Worm (Caenorhabditis elegans) whole organism, L1 larva: ENCODE data around the gene sma-1.

Experiments
- C04F5.9 ChIP-seq: sonication (generic microtip); optimal IDR thresholded peaks from 2 replicates; lab custom pipeline; 2016; ENCODE audit warnings: missing genetic modification characterization, missing compliant biosample characterization
- C34B4.2 ChIP-seq: sonication (generic microtip); optimal IDR thresholded peaks from 2 replicates; lab custom pipeline; 2017; ENCODE audit warnings: mild to moderate bottlenecking, missing genetic modification characterization, missing compliant biosample characterization
- F16B12.6 ChIP-seq: fragments of 150-350 bp; optimal IDR thresholded peaks from 2 replicates; lab custom pipeline; 2014; ENCODE audit warnings: missing biosample characterization, missing genetic modification characterization
- Y116A8C.19 ChIP-seq: sonication (generic microtip); optimal IDR thresholded peaks from 2 replicates; lab custom pipeline; 2016; ENCODE audit warnings: missing compliant biosample characterization, missing genetic modification characterization, borderline replicate concordance
- alr-1 ChIP-seq: fragments of 200-800 bp; sonication (Bioruptor generic); optimal IDR thresholded peaks from 2 replicates; lab custom pipeline; 2018; ENCODE audit warnings: borderline replicate concordance, mild to moderate bottlenecking, missing genetic modification characterization, missing compliant biosample characterization
- aly-2 ChIP-seq: fragments of 150-350 bp; optimal IDR thresholded peaks from 2 replicates; lab custom pipeline; 2014; ENCODE audit warnings: missing biosample characterization, missing genetic modification characterization
- blmp-1 ChIP-seq: fragments of 150-350 bp; optimal IDR thresholded peaks from 2 replicates; lab custom pipeline; 2014; ENCODE audit warnings: missing biosample characterization, missing genetic modification characterization
- ceh-8 ChIP-seq: fragments of 200-800 bp; sonication (Bioruptor generic); optimal IDR thresholded peaks from 2 replicates; lab custom pipeline; 2018; ENCODE audit warnings: mild to moderate bottlenecking, missing genetic modification characterization, moderate library complexity, missing compliant biosample characterization
- ces-1 ChIP-seq: fragments of 150-350 bp; optimal IDR thresholded peaks from 2 replicates; lab custom pipeline; 2014; ENCODE audit warnings: missing biosample characterization, missing genetic modification reagents, missing genetic modification characterization
- fkh-10 ChIP-seq: sonication (generic microtip); optimal IDR thresholded peaks from 2 replicates; lab custom pipeline; 2017; ENCODE audit warnings: missing biosample characterization, missing genetic modification reagents, missing genetic modification characterization
- fkh-4 ChIP-seq: sonication (generic microtip); optimal IDR thresholded peaks from 2 replicates; lab custom pipeline; 2016; ENCODE audit warnings: missing compliant biosample characterization, missing genetic modification characterization, borderline replicate concordance
- hlh-17 ChIP-seq: fragments of 200-800 bp; sonication (Bioruptor generic); optimal IDR thresholded peaks from 2 replicates; lab custom pipeline; 2018; ENCODE audit warnings: missing genetic modification characterization, mild to moderate bottlenecking, missing compliant biosample characterization, moderate library complexity, borderline replicate concordance
- irx-1 ChIP-seq: sonication (generic microtip); optimal IDR thresholded peaks from 2 replicates; lab custom pipeline; 2016; ENCODE audit warnings: missing genetic modification characterization, missing compliant biosample characterization
- isw-1 ChIP-seq: fragments of 200-800 bp; sonication (Bioruptor generic); IDR thresholded peaks from 2 replicates; pipeline ENCODE4 v1.3.6; 2022; ENCODE audit warnings: missing genetic modification characterization, missing compliant biosample characterization
- lin-13 ChIP-seq: fragments of 150-350 bp; optimal IDR thresholded peaks from 2 replicates; lab custom pipeline; 2014; ENCODE audit warnings: missing biosample characterization, missing genetic modification reagents, missing genetic modification characterization
- lin-14 ChIP-seq: fragments of 200-800 bp; sonication (Bioruptor generic); optimal IDR thresholded peaks from 2 replicates; lab custom pipeline; 2018; ENCODE audit warnings: mild to moderate bottlenecking, missing genetic modification characterization, moderate library complexity, missing compliant biosample characterization
- lin-15B ChIP-seq: fragments of 150-350 bp; sonication (generic microtip); optimal IDR thresholded peaks from 3 replicates; lab custom pipeline; 2014; ENCODE audit warnings: missing biosample characterization, missing genetic modification characterization
- lin-35 ChIP-seq, 2 experiments: fragments of 150-350 bp; optimal IDR thresholded peaks; 2 replicates each; lab custom pipeline; 2014; ENCODE audit warnings: missing biosample characterization in 2 of 2, missing genetic modification characterization in 2 of 2, missing genetic modification reagents in 2 of 2
- lin-39 ChIP-seq: fragments of 150-350 bp; optimal IDR thresholded peaks from 2 replicates; lab custom pipeline; 2014; ENCODE audit warnings: missing biosample characterization, missing genetic modification reagents, missing genetic modification characterization
- lir-3 ChIP-seq: sonication (generic microtip); optimal IDR thresholded peaks from 2 replicates; lab custom pipeline; 2016; ENCODE audit warnings: mild to moderate bottlenecking, missing genetic modification characterization, moderate library complexity, missing compliant biosample characterization; ENCODE audit not compliant: poor library complexity
- mef-2 ChIP-seq: fragments of 150-350 bp; optimal IDR thresholded peaks from 2 replicates; lab custom pipeline; 2014; ENCODE audit warnings: missing biosample characterization, missing genetic modification characterization
- nhr-20 ChIP-seq: sonication (generic microtip); optimal IDR thresholded peaks from 2 replicates; lab custom pipeline; 2016; ENCODE audit warnings: mild to moderate bottlenecking, missing genetic modification characterization, missing compliant biosample characterization
- nhr-237 ChIP-seq: fragments of 150-350 bp; optimal IDR thresholded peaks from 2 replicates; lab custom pipeline; 2014; ENCODE audit warnings: missing biosample characterization, missing genetic modification characterization
- nhr-76 ChIP-seq: sonication (generic microtip); optimal IDR thresholded peaks from 2 replicates; lab custom pipeline; 2017; ENCODE audit warnings: missing biosample characterization, missing genetic modification characterization
- nhr-84 ChIP-seq: sonication (generic microtip); optimal IDR thresholded peaks from 2 replicates; lab custom pipeline; 2017; ENCODE audit warnings: missing biosample characterization, missing genetic modification characterization
- nhr-85 ChIP-seq: sonication (generic microtip); peaks from one replicate; lab custom pipeline; 2016; ENCODE audit warnings: missing genetic modification characterization, inconsistent platforms, missing compliant biosample characterization
- pqm-1 ChIP-seq: sonication (generic microtip); optimal IDR thresholded peaks from 3 replicates; lab custom pipeline; 2017; ENCODE audit warnings: missing biosample characterization, missing genetic modification characterization
- skn-1 ChIP-seq: fragments of 150-350 bp; optimal IDR thresholded peaks from 2 replicates; lab custom pipeline; 2014; ENCODE audit warnings: missing biosample characterization, missing genetic modification characterization
- snpc-4 ChIP-seq: fragments of 150-350 bp; optimal IDR thresholded peaks from 2 replicates; lab custom pipeline; 2014; ENCODE audit warnings: missing biosample characterization, missing genetic modification characterization
- sup-37 ChIP-seq: fragments of 200-800 bp; sonication (Bioruptor generic); optimal IDR thresholded peaks from 2 replicates; lab custom pipeline; 2018; ENCODE audit warnings: mild to moderate bottlenecking, missing genetic modification characterization, missing compliant biosample characterization
- swsn-7 ChIP-seq: sonication (generic microtip); optimal IDR thresholded peaks from 2 replicates; lab custom pipeline; 2016; ENCODE audit warnings: missing genetic modification characterization, missing compliant biosample characterization
- tbx-2 ChIP-seq: sonication (generic microtip); optimal IDR thresholded peaks from 2 replicates; lab custom pipeline; 2016; ENCODE audit warnings: missing genetic modification characterization, missing compliant biosample characterization
- unc-130 ChIP-seq: fragments of 150-350 bp; optimal IDR thresholded peaks from 2 replicates; lab custom pipeline; 2017; ENCODE audit warnings: missing biosample characterization, missing genetic modification characterization, inconsistent platforms
- unc-30 ChIP-seq: sonication (generic microtip); optimal IDR thresholded peaks from 2 replicates; lab custom pipeline; 2017; ENCODE audit warnings: missing biosample characterization, missing genetic modification characterization
- unc-86 ChIP-seq: sonication (generic microtip); optimal IDR thresholded peaks from 2 replicates; lab custom pipeline; 2016; ENCODE audit warnings: missing genetic modification characterization, missing compliant biosample characterization
- unc-98 ChIP-seq: fragments of 200-800 bp; sonication (Bioruptor generic); IDR thresholded peaks from 2 replicates; pipeline ENCODE4 v1.3.6; 2022; ENCODE audit warnings: missing genetic modification characterization, missing compliant biosample characterization

Gene sma-1

DNA sequence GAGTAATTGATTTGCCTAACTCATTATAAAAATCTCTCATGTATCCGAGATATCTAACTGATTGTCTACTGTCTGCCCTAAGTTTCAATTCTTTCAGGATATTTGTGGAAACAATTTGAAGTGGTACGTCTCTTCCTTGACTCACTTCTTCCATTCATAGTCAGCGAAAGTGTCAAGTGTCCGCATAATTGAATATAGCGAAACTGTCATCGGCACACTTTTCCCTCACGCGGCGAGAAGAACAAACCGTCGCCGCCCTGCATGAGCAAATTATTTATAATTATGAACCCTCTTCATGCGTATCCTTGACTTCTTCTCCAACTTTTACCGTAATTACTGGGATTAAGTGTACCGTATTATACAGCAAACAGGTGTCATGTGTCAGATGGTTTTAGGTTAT, 49.3 kb downstream of the sma-1 start:
- TF ChIP-seq nhr-85 (tag; lab: Kevin White, UChicago) (peak; percentile 59), fkh-4 (tag; lab: Kevin White, UChicago) (no peak), blmp-1 (tag; lab: Kevin White, UChicago) (peak; percentile 54)
- TF ChIP-seq, all 84 proteins: peak for 2

DNA sequence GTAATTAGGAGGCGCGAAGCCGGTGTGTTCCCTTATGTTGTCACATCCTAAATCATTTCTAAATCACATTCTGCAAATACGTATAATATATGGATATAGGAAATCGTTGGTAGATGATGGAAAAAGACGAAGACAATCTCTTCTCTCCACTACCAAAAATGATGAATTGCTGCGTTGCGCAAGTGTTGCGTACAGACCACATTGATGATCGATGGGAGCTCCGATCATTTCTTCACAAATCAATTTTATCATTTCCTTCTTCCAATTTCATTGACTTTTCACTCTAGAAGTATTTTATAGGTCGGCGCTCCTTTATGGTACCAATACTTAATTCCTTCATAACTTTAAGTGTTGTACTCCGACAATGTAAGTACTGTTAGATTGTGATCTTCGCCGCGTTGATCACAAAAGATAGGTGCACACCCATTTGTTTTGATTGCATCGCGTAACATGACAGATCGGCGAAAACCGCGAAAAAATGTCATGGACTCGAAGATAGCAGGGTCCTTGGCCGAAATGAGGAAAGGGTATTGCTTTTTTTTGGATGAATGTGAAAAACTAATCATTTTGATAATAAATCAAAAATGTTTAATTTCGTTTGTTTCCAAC, 50.4 kb downstream of the sma-1 start:
- TF ChIP-seq unc-98: no peak
- TF ChIP-seq swsn-7 (tag; lab: Kevin White, UChicago): no peak
- TF ChIP-seq nhr-85 (tag; lab: Kevin White, UChicago): peak; percentile 39
- TF ChIP-seq blmp-1 (tag; lab: Kevin White, UChicago): peak; percentile 41

- TF ChIP-seq F16B12.6 (no peak), skn-1 (tag; lab: Kevin White, UChicago) (no peak), alr-1 (tag; lab: Kevin White, UChicago) (no peak), lin-35 (GFP tag; optimal IDR thresholded peaks at IDR 0.05; lab: Kevin White, UChicago) (no peak), pqm-1 (tag; lab: Kevin White, UChicago) (no peak), mef-2 (tag; lab: Kevin White, UChicago) (no peak), nhr-85 (tag; lab: Kevin White, UChicago) (no peak), irx-1 (no peak), C34B4.2 (no peak), lin-15B (tag; lab: Kevin White, UChicago) (no peak), unc-130 (tag; lab: Kevin White, UChicago) (no peak), unc-30 (tag; lab: Kevin White, UChicago) (no peak), Y116A8C.19 (tag; lab: Kevin White, UChicago) (no peak), lin-13 (GFP tag; lab: Kevin White, UChicago) (no peak), aly-2 (no peak), snpc-4 (tag; lab: Kevin White, UChicago) (no peak), hlh-17 (no peak), swsn-7 (tag; lab: Kevin White, UChicago) (no peak), ceh-8 (GFP tag; lab: Kevin White, UChicago) (no peak)
- TF ChIP-seq, all 84 proteins: peak for 0
Observed at ce11 chrV:11951227-11951626, 52.0 kb downstream of the sma-1 start.

DNA sequence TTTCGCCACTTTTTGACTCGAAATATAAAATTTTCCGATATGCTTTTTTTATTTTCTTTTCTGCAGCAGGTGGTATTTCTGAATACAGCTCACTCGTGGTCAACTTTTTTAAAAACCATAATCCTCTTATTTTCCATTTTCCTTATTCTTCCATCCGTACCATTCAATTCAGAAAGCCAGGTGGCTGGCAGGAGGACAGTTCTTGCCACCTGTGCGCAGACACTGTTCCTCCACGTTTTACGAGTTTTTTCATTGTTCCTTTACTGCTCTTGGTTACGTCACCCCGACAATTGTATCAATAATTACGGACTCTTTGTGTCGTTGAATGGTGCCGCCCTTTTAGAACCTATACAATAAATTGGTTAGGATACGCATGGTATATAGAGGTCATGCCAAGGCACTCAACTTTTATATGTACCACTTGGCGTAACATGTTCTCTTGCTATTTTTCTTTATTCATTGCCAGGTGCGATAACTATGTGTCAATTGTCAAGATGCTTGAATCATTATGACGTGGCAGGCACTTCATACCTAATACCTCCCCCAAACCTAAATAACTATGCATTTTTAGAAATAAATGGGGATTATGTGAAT, 53.7 kb downstream of the sma-1 start:
- no peak for TF ChIP-seq tbx-2 (tag; lab: Kevin White, UChicago)
- TF ChIP-seq nhr-85 (tag; lab: Kevin White, UChicago): peak; percentile 25

DNA sequence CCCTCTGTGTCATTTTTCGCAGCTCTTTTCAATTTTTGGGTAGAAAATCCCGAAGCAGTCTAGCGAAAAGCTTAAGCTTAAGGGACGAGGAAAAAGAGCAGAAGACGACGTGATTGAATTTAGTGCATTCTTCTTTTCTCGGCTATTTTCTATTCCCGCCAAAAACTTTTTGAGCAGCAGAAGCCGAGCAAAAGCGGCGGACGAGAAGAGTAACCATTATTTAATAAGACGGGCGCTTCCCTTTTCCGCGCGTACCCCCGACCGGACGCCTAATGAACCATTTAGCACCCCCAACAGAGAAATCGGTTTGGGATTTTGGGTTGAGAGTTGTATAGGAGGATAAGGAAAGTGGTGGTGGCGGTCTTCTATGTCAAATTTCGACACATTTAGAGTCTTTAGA, 54.4 kb downstream of the sma-1 start:
- peak; percentile 77 for TF ChIP-seq ces-1 (GFP tag; lab: Kevin White, UChicago)
- no peak for TF ChIP-seq lir-3
- peak; percentile 79 for TF ChIP-seq lin-14 (GFP tag; lab: Kevin White, UChicago)
- TF ChIP-seq fkh-10: peak; percentile 58
- no peak for TF ChIP-seq isw-1 (GFP tag; lab: Robert Waterston, UW)
- TF ChIP-seq, all 84 proteins: peak for 3

DNA sequence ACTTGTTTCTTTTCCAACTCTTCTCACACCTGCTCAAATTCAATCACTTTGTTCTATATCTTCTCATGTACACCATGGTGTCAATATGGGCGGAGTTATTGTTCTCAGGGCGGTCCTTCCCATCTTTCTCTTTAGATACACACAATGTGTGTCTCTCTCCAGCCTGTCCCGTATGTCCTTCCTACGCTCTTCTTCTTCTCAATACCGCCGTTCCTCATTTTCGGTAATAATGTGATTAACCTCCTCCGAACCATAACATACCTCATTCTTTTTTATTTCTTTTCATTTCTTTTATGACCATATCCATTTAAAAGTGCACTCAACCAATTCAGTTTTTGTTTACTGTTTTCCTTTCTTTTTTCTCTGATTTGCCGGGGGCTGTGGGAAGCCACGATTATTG, 56.4 kb downstream of the sma-1 start:
- TF ChIP-seq nhr-85 (tag; lab: Kevin White, UChicago) (no peak), unc-86 (no peak), C04F5.9 (tag; lab: Kevin White, UChicago) (no peak), lir-3 (no peak), nhr-84 (tag; lab: Kevin White, UChicago) (no peak), lin-35 (GFP tag; optimal IDR thresholded peaks at IDR 0.05; lab: Kevin White, UChicago) (no peak), nhr-76 (tag; lab: Kevin White, UChicago) (no peak), lin-39 (no peak), nhr-20 (tag; lab: Kevin White, UChicago) (no peak), skn-1 (tag; lab: Kevin White, UChicago) (no peak), nhr-237 (tag; lab: Kevin White, UChicago) (no peak), sup-37 (GFP tag; lab: Kevin White, UChicago) (no peak), lin-15B (tag; lab: Kevin White, UChicago) (no peak)
